Fruit fly (Drosophila melanogaster): ENCODE results near the gene CG13001.
A peak's percentile ranks its signal among the peaks of the same experiment; 100 is the strongest.

The CG13001 gene

DNA sequence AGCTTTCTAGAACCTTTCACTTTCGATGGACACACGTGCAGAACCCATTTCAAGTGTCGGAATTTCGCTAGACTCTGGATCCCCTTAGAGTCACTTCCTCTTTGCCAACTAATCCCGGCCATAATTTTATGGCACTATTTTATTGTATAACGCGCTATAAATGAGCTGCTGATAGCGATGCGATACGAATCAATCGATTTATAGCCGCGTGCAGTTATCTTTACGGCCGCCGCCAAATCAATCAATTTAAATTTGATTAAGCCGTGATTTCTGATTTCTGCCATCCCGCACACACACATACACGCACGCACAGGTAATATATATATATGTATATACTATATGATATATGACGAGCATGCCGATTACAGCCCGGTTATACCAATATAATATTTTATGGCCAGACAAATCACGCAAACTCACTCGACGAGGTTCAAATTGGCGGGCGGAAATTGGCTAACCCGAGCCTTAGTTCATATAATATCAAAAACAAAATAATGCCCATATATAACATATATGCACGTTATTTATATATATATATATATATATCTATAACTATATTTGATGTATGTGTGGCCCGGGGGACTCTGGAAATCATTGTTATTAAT is 21.9 kb downstream of the CG13001 start:
- TF ChIP-seq CrebA (GFP tag; optimal IDR thresholded peaks at IDR 0.05; ENCODE audit: borderline replicate concordance) (no peak), CG9705 (GFP tag; optimal IDR thresholded peaks at IDR 0.05) (no peak), foxo (GFP tag; optimal IDR thresholded peaks at IDR 0.05) (no peak), CG32264 (GFP tag; optimal IDR thresholded peaks at IDR 0.05) (no peak), h (GFP tag; optimal IDR thresholded peaks at IDR 0.05) (no peak)

DNA sequence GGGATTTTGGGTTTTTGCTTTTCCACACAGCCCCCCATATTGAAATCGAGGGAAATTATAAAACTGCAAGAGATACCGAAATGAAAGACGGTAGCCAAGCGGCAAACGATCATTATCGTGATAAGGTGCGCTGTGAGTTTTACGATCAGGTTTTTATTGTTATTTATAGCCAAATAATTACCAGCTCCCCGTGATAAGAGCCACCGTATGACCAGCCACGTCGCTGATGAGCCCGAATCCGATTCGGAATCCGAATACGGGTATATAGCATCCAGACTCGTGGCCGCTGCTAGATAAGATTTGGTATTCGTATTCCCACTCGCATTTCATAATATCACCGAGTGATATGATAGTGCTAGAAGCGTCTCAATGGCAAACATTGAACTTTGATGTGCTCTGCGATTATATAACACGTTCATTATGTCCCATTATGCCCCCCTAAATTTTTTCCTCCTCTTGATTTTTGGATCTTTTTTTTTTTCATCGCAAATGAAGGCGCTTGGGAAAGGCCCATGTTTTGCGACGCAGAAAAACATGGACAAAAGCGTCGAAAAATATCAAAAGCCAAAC is 23.8 kb downstream of the CG13001 start:
- no peak for TF ChIP-seq br (GFP tag; optimal IDR thresholded peaks at IDR 0.05)
- TF ChIP-seq Rel (GFP tag; optimal IDR thresholded peaks at IDR 0.05), result no peak
- peak; percentile 26 for TF ChIP-seq Rel (tag; optimal IDR thresholded peaks at IDR 0.05)
- TF ChIP-seq Sp1 (GFP tag; optimal IDR thresholded peaks at IDR 0.05), result peak; percentile 28
- no peak for TF ChIP-seq HLH106 (tag; optimal IDR thresholded peaks at IDR 0.05)

DNA sequence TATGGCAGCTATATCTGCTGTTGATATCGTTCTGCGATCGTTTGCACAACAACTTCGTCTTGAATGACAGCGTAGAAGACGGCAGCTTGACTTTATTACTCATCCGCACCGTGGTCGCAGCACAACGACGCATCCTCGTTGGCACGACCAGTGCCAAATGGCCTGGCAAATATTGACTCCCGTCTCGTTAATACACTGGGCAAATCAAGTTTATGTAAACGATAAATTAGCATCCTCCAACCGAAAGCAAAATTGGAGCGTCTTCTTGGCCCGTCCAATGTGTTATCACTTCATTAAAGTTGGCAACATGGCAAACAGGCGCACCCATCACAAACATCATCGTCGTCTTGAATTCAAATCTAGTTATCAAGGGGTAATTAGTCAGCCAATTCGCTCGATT is 25.2 kb downstream of the CG13001 start:
- TF ChIP-seq h (GFP tag; optimal IDR thresholded peaks at IDR 0.05) (peak; percentile 0), Vsx2 (GFP tag; optimal IDR thresholded peaks at IDR 0.05; ENCODE audit: partially characterized antibody) (no peak), CG32264 (GFP tag; optimal IDR thresholded peaks at IDR 0.05) (peak; percentile 8), OdsH (GFP tag; optimal IDR thresholded peaks at IDR 0.05) (peak; percentile 12), fru (GFP tag; optimal IDR thresholded peaks at IDR 0.05) (no peak)

DNA sequence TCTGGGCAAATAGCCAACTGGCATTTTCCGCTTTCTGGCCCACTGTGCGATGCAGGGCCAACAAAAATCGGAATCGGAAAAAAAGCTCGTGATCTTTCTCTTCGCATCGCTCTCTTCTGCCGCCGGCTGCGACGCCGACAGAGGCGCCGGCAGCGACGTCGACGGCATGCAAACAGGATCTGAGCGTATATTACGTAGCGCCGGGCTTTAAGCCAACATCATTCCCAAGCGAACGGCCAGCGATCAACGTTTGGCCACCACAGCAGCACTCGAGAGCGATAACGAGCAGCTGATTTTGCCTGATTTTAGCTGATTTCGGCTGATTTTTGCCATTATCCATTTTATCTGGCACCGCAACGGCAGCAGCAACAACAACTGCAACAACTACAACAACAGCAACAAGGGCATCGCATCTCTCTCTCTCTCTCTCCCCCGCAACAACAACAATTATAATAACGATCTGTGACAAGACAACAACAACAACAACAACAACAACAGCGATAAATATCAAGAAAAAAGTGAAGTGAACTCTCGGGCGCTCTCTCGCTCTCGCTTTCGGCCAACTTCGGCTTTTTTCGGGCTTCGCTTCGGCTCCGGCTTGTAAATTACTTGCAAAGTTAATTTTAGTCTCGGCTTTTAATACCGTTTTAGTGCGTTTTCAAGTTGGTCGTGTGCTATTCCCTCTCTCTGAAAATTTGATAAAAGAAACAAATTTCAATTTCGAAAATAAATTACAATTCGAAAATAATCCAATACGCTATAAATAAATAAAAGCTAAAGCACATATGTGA is 29.5 kb downstream of the CG13001 start, which contains the start of gene CG4928:
Gene CG4928 (plus strand): TSS at position 216 of the 791 bp plus-strand sequence.
- no peak for TF ChIP-seq HLH106 (tag; optimal IDR thresholded peaks at IDR 0.05)
- TF ChIP-seq fru (GFP tag; optimal IDR thresholded peaks at IDR 0.05), result peak; percentile 46
- no peak for TF ChIP-seq usp (GFP tag; optimal IDR thresholded peaks at IDR 0.05)
- no peak for TF ChIP-seq lola (GFP tag; optimal IDR thresholded peaks at IDR 0.05)
- no peak for TF ChIP-seq Rel (GFP tag; optimal IDR thresholded peaks at IDR 0.05)
- peak; percentile 30 for TF ChIP-seq Rel (tag; optimal IDR thresholded peaks at IDR 0.05)
- no peak for TF ChIP-seq Abd-B (GFP tag; optimal IDR thresholded peaks at IDR 0.05)
- peak; percentile 16 for TF ChIP-seq Dif (GFP tag; optimal IDR thresholded peaks at IDR 0.05; ENCODE audit: partially characterized antibody)
- no peak for TF ChIP-seq Hnf4 (GFP tag; optimal IDR thresholded peaks at IDR 0.05)
- TF ChIP-seq Vsx2 (GFP tag; optimal IDR thresholded peaks at IDR 0.05; ENCODE audit: partially characterized antibody), result no peak
- no peak for TF ChIP-seq Jra (GFP tag; optimal IDR thresholded peaks at IDR 0.05)

DNA sequence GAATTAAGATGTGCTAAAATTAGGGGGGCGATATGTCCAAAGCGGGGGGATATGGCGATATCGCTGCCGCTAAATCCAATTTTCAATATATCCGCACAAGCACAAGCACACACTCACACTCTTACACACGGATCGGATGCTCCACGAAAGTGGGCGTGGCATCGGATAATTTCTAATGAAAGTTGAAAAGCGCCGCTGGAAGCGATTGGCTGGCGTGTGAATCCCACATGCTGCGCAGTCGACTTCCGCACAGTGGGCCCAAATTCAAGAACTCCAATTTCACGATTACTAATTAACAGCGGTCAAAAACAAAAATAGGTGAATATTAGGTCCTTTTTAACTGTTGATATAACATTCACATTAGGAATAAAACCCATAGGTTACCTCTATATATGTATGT is 30.7 kb downstream of the CG13001 start:
- TF ChIP-seq Rel (GFP tag; optimal IDR thresholded peaks at IDR 0.05) (no peak), Rel (tag; optimal IDR thresholded peaks at IDR 0.05) (peak; percentile 92), Sp1 (GFP tag; optimal IDR thresholded peaks at IDR 0.05) (no peak)

DNA sequence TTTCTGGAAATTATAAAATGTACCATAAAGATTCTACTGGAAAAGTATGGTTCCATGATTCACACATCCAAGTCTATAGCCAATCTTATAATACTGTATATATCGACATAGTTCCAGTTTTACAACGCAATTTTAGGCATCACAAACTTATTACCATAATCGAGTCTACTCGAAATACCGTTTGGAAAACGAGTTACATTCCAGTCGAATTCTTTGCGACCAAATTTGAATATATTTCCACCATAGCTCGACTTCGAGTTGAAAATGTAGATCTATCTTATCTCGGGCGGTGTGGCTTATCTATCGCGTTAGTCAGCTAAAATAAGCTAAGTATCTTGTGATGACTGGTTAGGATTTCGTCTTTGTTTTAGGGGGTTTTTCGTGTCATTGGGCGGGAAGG is 32.8 kb downstream of the CG13001 start:
- no peak for TF ChIP-seq Rel (GFP tag; optimal IDR thresholded peaks at IDR 0.05)
- peak; percentile 80 for TF ChIP-seq Rel (tag; optimal IDR thresholded peaks at IDR 0.05)
- TF ChIP-seq OdsH (GFP tag; optimal IDR thresholded peaks at IDR 0.05), result no peak

DNA sequence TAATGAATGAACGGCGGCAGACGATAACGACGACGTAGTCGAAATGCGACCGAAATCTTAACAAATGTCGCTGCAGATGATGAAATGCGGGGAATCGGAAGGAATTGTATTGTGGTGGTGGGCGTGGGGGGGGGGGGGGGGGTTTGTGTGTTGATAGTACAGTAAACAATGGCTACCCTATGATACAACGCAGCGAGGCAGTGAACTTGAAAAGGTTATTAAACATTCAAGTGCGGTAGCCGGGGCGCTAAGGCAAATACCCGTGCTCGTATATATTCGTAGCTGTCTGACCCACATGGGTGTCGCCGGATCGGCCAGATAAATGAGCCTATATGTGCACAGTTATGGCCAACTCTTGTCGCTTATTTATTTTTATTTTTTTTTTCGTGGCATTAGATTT is 33.4 kb downstream of the CG13001 start:
- TF ChIP-seq tai (GFP tag; optimal IDR thresholded peaks at IDR 0.05) (no peak), Rel (GFP tag; optimal IDR thresholded peaks at IDR 0.05) (no peak), Rel (tag; optimal IDR thresholded peaks at IDR 0.05) (peak; percentile 44), GATAd (GFP tag; optimal IDR thresholded peaks at IDR 0.05) (no peak), fru (GFP tag; optimal IDR thresholded peaks at IDR 0.05) (no peak), Hr83 (GFP tag; optimal IDR thresholded peaks at IDR 0.05; ENCODE audit: poor library complexity, severe bottlenecking) (no peak)

DNA sequence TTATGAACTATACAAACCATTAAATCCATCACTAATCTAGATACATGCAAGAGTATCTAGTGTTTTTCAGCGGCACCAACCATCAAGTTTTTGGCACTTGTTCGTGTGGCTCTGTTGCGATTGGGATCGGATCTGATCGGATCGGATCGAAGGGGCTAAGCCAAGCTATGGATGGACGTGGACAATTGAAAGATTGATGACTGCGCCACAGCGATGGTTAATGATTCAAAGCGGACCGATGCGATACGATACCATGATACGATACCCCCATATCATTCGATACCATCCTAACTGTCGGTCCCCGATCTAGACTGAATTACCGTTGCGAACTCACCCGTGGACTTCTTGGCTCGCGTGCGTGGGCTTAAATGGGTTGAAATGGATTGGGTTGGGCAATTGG is 35.0 kb downstream of the CG13001 start:
- no peak for TF ChIP-seq Hr78 (GFP tag; optimal IDR thresholded peaks at IDR 0.05)
- TF ChIP-seq GATAd (GFP tag; optimal IDR thresholded peaks at IDR 0.05), result no peak
- TF ChIP-seq fru (GFP tag; optimal IDR thresholded peaks at IDR 0.05), result no peak
- TF ChIP-seq CG32264 (GFP tag; optimal IDR thresholded peaks at IDR 0.05), result no peak
- no peak for TF ChIP-seq Mio (GFP tag; optimal IDR thresholded peaks at IDR 0.05)
- TF ChIP-seq CG9705 (GFP tag; optimal IDR thresholded peaks at IDR 0.05), result no peak
- TF ChIP-seq Dfd (GFP tag; optimal IDR thresholded peaks at IDR 0.05), result no peak
- TF ChIP-seq Sp1 (GFP tag; optimal IDR thresholded peaks at IDR 0.05), result no peak
- TF ChIP-seq Abd-B (GFP tag; optimal IDR thresholded peaks at IDR 0.05), result no peak
- TF ChIP-seq psq (GFP tag; optimal IDR thresholded peaks at IDR 0.05), result no peak
- TF ChIP-seq jim (GFP tag; optimal IDR thresholded peaks at IDR 0.05), result no peak
- no peak for TF ChIP-seq ey (GFP tag; optimal IDR thresholded peaks at IDR 0.05)
- TF ChIP-seq brk (GFP tag; optimal IDR thresholded peaks at IDR 0.05), result no peak
- TF ChIP-seq OdsH (GFP tag; optimal IDR thresholded peaks at IDR 0.05), result no peak
- TF ChIP-seq Rel (GFP tag; optimal IDR thresholded peaks at IDR 0.05), result no peak
- TF ChIP-seq Rel (tag; optimal IDR thresholded peaks at IDR 0.05), result no peak
- TF ChIP-seq Dif (GFP tag; optimal IDR thresholded peaks at IDR 0.05; ENCODE audit: partially characterized antibody), result no peak
- no peak for TF ChIP-seq dl (GFP tag; optimal IDR thresholded peaks at IDR 0.05; ENCODE audit: insufficient read depth in 1 of 2, partially characterized antibody in 2 of 2)
